Worm (Caenorhabditis elegans) whole organism, young adult: ENCODE measurements around the gene rap-1.

ENCODE experiments used
- B0261.1 ChIP-seq: sonication (generic microtip); optimal IDR thresholded peaks from 2 replicates; lab custom pipeline; 2016; ENCODE audit warnings: mild to moderate bottlenecking, missing genetic modification characterization, moderate library complexity, missing compliant biosample characterization
- F10E7.11 ChIP-seq: sonication (generic microtip); optimal IDR thresholded peaks from 2 replicates; lab custom pipeline; 2017; ENCODE audit warnings: mild to moderate bottlenecking, missing genetic modification characterization, moderate library complexity, missing compliant biosample characterization
- ceh-91 ChIP-seq: fragments of 200-800 bp; sonication (Bioruptor generic); IDR thresholded peaks from 2 replicates; pipeline ENCODE4 v1.3.6; 2022; ENCODE audit warnings: missing genetic modification reagents, missing genetic modification characterization, missing compliant biosample characterization
- hmg-1.2 ChIP-seq: fragments of 200-800 bp; sonication (Bioruptor generic); IDR thresholded peaks from 2 replicates; pipeline ENCODE4 v1.3.6; 2022; ENCODE audit warnings: missing genetic modification reagents, missing genetic modification characterization, missing compliant biosample characterization
- mes-4 ChIP-seq: sonication (generic microtip); optimal IDR thresholded peaks from 2 replicates; lab custom pipeline; 2016; ENCODE audit warnings: missing genotype, missing genetic modification characterization, missing compliant biosample characterization
- nhr-90 ChIP-seq: sonication (generic microtip); optimal IDR thresholded peaks from 2 replicates; lab custom pipeline; 2016; ENCODE audit warnings: missing genotype, mild to moderate bottlenecking, missing genetic modification characterization, missing compliant biosample characterization
- snpc-3.4 ChIP-seq: sonication (generic microtip); optimal IDR thresholded peaks from 2 replicates; lab custom pipeline; 2017; ENCODE audit warnings: missing genetic modification characterization, mild to moderate bottlenecking, missing compliant biosample characterization, antibody characterized with exemption, moderate library complexity, missing genotype, missing genetic modification reagents
- snpc-4 ChIP-seq, 5 experiments: fragments of 150-350 bp in 1 of 5; sonication (generic microtip) in 4 of 5; optimal IDR thresholded peaks; 2 replicates each; lab custom pipeline; 2014 to 2018; ENCODE audit warnings: missing genetic modification characterization in 5 of 5, missing biosample characterization in 3 of 5, antibody characterized with exemption in 2 of 5, mild to moderate bottlenecking in 2 of 5, missing compliant biosample characterization in 2 of 5, missing genotype in 2 of 5, moderate library complexity in 2 of 5, missing genetic modification reagents in 1 of 5
- unc-62 ChIP-seq: fragments of 150-350 bp; optimal IDR thresholded peaks from 2 replicates; lab custom pipeline; 2014; ENCODE audit warnings: missing biosample characterization, missing genetic modification reagents, missing genetic modification characterization
- ztf-22 ChIP-seq: fragments of 200-800 bp; sonication (Bioruptor generic); optimal IDR thresholded peaks from 2 replicates; lab custom pipeline; 2018; ENCODE audit warnings: mild to moderate bottlenecking, missing genetic modification characterization, moderate library complexity, missing compliant biosample characterization
- ztf-26 ChIP-seq: sonication (generic microtip); optimal IDR thresholded peaks from 2 replicates; lab custom pipeline; 2017; ENCODE audit warnings: missing genetic modification characterization, missing compliant biosample characterization
- ztf-28 ChIP-seq: fragments of 200-800 bp; sonication (Bioruptor generic); IDR thresholded peaks from 2 replicates; pipeline ENCODE4 v1.3.6; 2022; ENCODE audit warnings: missing genetic modification reagents, missing genetic modification characterization, missing compliant biosample characterization

DNA sequence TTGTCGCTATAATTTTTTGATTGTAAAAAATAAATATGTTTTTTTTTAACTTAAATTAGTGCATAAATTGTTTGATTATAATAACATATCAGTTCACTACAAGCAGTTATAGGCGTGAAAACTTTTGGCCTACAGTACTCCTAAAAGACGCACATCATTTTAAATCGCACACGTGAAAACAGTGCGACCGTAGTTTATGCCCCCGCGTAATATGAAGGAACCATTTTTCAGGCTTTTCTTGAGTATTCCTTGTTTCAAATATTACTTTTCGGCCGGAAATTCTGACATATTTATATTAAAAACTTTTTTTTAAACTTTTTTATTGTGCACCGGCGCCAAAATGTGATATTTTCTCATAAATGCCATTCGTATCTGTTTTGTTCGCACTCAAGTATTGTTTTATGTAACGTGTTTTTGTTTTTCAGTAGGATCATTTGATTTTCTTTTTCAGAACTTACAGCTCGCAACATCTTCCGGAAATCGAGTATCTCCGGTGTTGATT, 30.1 kb downstream of the rap-1 start, which contains the start of gene oma-1:
- TF ChIP-seq F10E7.11 (tag; lab: Kevin White, UChicago) (no peak), ztf-22 (GFP tag; lab: Kevin White, UChicago) (no peak), snpc-4 (GFP tag; optimal IDR thresholded peaks at IDR 0.05; lab: Kevin White, UChicago) (no peak), snpc-4 (tag; optimal IDR thresholded peaks at IDR 0.05; lab: Kevin White, UChicago) (peak in 2 of 4 experiments; percentile 10 to 36), snpc-3.4 (peak; percentile 82), B0261.1 (no peak), nhr-90 (no peak), unc-62 (GFP tag; lab: Kevin White, UChicago) (no peak), ceh-91 (GFP tag; lab: Robert Waterston, UW) (peak; percentile 91), ztf-26 (tag; lab: Kevin White, UChicago) (no peak), mes-4 (tag; lab: Kevin White, UChicago) (no peak), ztf-28 (GFP tag; lab: Robert Waterston, UW) (no peak), hmg-1.2 (GFP tag; lab: Robert Waterston, UW) (no peak)
